Worm (Caenorhabditis elegans): ENCODE measurements around the gene vgln-1.

The vgln-1 gene

ce11 chrII:9874508-9875229 lies 16.2 kb downstream of the vgln-1 start, which contains the start of the genes chil-2 and ctsa-3.2:
Gene chil-2 (minus strand): TSS chrII:9874608.
Gene ctsa-3.2 (plus strand): TSS chrII:9875179.
- TF ChIP-seq snpc-4 (GFP tag; optimal IDR thresholded peaks at IDR 0.05), result no peak
- TF ChIP-seq snpc-4 (tag; optimal IDR thresholded peaks at IDR 0.05), result no peak
- no peak for TF ChIP-seq bed-2 (GFP tag; IDR thresholded peaks at IDR 0.05)
- no peak for TF ChIP-seq F39B2.1 (GFP tag; IDR thresholded peaks at IDR 0.05)
- no peak for TF ChIP-seq madf-6 (GFP tag; IDR thresholded peaks at IDR 0.05)
- no peak for TF ChIP-seq nhr-80 (tag; optimal IDR thresholded peaks at IDR 0.05)
- no peak for TF ChIP-seq atf-7 (tag; optimal IDR thresholded peaks at IDR 0.05)
- no peak for TF ChIP-seq tbx-9 (tag; optimal IDR thresholded peaks at IDR 0.05; ENCODE audit: borderline replicate concordance)
- TF ChIP-seq die-1 (tag; optimal IDR thresholded peaks at IDR 0.05), result no peak
- no peak for TF ChIP-seq ekl-4 (GFP tag; IDR thresholded peaks at IDR 0.05)
- no peak for TF ChIP-seq Y95B8A.8 (GFP tag; IDR thresholded peaks at IDR 0.05)
- TF ChIP-seq zim-3 (tag; optimal IDR thresholded peaks at IDR 0.05), result no peak
- TF ChIP-seq T07F8.4 (tag; optimal IDR thresholded peaks at IDR 0.05), result no peak
- TF ChIP-seq unc-62 (GFP tag; optimal IDR thresholded peaks at IDR 0.05), result no peak
- no peak for TF ChIP-seq rcor-1 (GFP tag; IDR thresholded peaks at IDR 0.05)
- no peak for TF ChIP-seq let-607 (tag; optimal IDR thresholded peaks at IDR 0.05)

- no peak for TF ChIP-seq ekl-4 (GFP tag; IDR thresholded peaks at IDR 0.05)
- no peak for TF ChIP-seq hmg-1.2 (GFP tag; IDR thresholded peaks at IDR 0.05)
- TF ChIP-seq efl-1 (GFP tag; optimal IDR thresholded peaks at IDR 0.05), result no peak
- no peak for TF ChIP-seq gei-17 (GFP tag; optimal IDR thresholded peaks at IDR 0.05)
- TF ChIP-seq die-1 (tag; optimal IDR thresholded peaks at IDR 0.05), result no peak
- no peak for TF ChIP-seq Y95B8A.8 (GFP tag; IDR thresholded peaks at IDR 0.05)
- TF ChIP-seq K12H6.12 (tag; optimal IDR thresholded peaks at IDR 0.05), result no peak
- no peak for TF ChIP-seq ama-1 (optimal IDR thresholded peaks at IDR 0.05)
- no peak for TF ChIP-seq ama-1 (GFP tag; optimal IDR thresholded peaks at IDR 0.05)
- TF ChIP-seq Y67H2A.10 (GFP tag; conservative IDR thresholded peaks at IDR 0.05), result no peak
- no peak for TF ChIP-seq mxl-1 (tag; optimal IDR thresholded peaks at IDR 0.05)
- TF ChIP-seq xnd-1 (tag; optimal IDR thresholded peaks at IDR 0.05), result no peak
- no peak for TF ChIP-seq aptf-3 (GFP tag; IDR thresholded peaks at IDR 0.05)
- no peak for TF ChIP-seq tlf-1 (GFP tag; optimal IDR thresholded peaks at IDR 0.05)
Measured at ce11 chrII:9872961-9873360, 17.9 kb downstream of the vgln-1 start, which contains the start of gene chil-8. Gene chil-8 (minus strand): TSS chrII:9873061.

- no peak for TF ChIP-seq Y56A3A.18 (GFP tag; IDR thresholded peaks at IDR 0.05)
Measured at ce11 chrII:9871061-9871460, 19.8 kb downstream of the vgln-1 start, which contains the start of gene chil-7. Gene chil-7 (minus strand): TSS chrII:9871172.

ce11 chrII:9868698-9869097 lies 22.2 kb downstream of the vgln-1 start, which contains the start of gene old-1:
Gene old-1 (minus strand): TSS chrII:9868747.
- TF ChIP-seq dpff-1 (tag; optimal IDR thresholded peaks at IDR 0.05), result no peak
- TF ChIP-seq ceh-100 (GFP tag; IDR thresholded peaks at IDR 0.05), result no peak
- no peak for TF ChIP-seq Y79H2A.3 (GFP tag; conservative IDR thresholded peaks at IDR 0.05)

- TF ChIP-seq attf-3 (GFP tag; conservative IDR thresholded peaks at IDR 0.05) (no peak), B0336.3 (GFP tag; IDR thresholded peaks at IDR 0.05) (no peak), snpc-3.4 (tag; optimal IDR thresholded peaks at IDR 0.05) (no peak), dox-1 (GFP tag; IDR thresholded peaks at IDR 0.05) (no peak), lin-35 (GFP tag; optimal IDR thresholded peaks at IDR 0.05) (no peak), snpc-1.3 (tag; optimal IDR thresholded peaks at IDR 0.05; ENCODE audit: insufficient read depth) (no peak), fkh-3 (tag; optimal IDR thresholded peaks at IDR 0.05) (no peak), hlh-12 (tag; optimal IDR thresholded peaks at IDR 0.05) (no peak), snpc-4 (GFP tag; optimal IDR thresholded peaks at IDR 0.05) (no peak), snpc-4 (tag; optimal IDR thresholded peaks at IDR 0.05) (no peak), ceh-58 (GFP tag; IDR thresholded peaks at IDR 0.05) (no peak), F10E7.11 (tag; optimal IDR thresholded peaks at IDR 0.05) (no peak), nhr-27 (tag; optimal IDR thresholded peaks at IDR 0.05) (no peak)
Measured at ce11 chrII:9868207-9868606, 22.7 kb downstream of the vgln-1 start.

All from whole organism, young adult.